Fruit fly (Drosophila melanogaster) whole organism, pupa: ENCODE measurements around the gene CG32547.

Experiments
- CG10348 ChIP-seq: fragments of 200-800 bp; sonication (Bioruptor generic); IDR thresholded peaks from 2 replicates; pipeline ENCODE4 v1.3.6; 2022; ENCODE audit warnings: missing biosample characterization, missing genetic modification characterization
- CG12605 ChIP-seq: fragments of 200-800 bp; sonication (Bioruptor generic); IDR thresholded peaks from 2 replicates; pipeline ENCODE4 v1.3.6; 2022; ENCODE audit warnings: missing biosample characterization, missing genetic modification characterization
- CG13204 ChIP-seq: fragments of 200-800 bp; sonication (Bioruptor generic); optimal IDR thresholded peaks from 2 replicates; lab custom pipeline; 2018; ENCODE audit warnings: missing biosample characterization, mild to moderate bottlenecking, missing genetic modification characterization, moderate library complexity
- CG14655 ChIP-seq: fragments of 200-800 bp; sonication (Bioruptor generic); optimal IDR thresholded peaks from 3 replicates; lab custom pipeline; 2017; ENCODE audit warnings: mild to moderate bottlenecking, missing biosample characterization, missing genetic modification reagents, missing genetic modification characterization
- CG15710 ChIP-seq: fragments of 200-800 bp; sonication (Bioruptor generic); optimal IDR thresholded peaks from 2 replicates; lab custom pipeline; 2018; ENCODE audit warnings: missing biosample characterization, mild to moderate bottlenecking, missing genetic modification characterization, moderate library complexity
- CG17806 ChIP-seq: fragments of 200-800 bp; sonication (Bioruptor generic); optimal IDR thresholded peaks from 2 replicates; lab custom pipeline; 2018; ENCODE audit warnings: missing biosample characterization, mild to moderate bottlenecking, missing genetic modification characterization, moderate library complexity
- CG32121 ChIP-seq: fragments of 200-800 bp; sonication (Bioruptor generic); IDR thresholded peaks from 2 replicates; pipeline ENCODE4 v1.3.6; 2022; ENCODE audit warnings: missing biosample characterization, missing genetic modification characterization
- CG34367 ChIP-seq: fragments of 200-800 bp; sonication (Bioruptor generic); optimal IDR thresholded peaks from 2 replicates; lab custom pipeline; 2018; ENCODE audit warnings: missing biosample characterization, mild to moderate bottlenecking, missing genetic modification characterization
- CG4496 ChIP-seq: fragments of 200-800 bp; sonication (Bioruptor generic); IDR thresholded peaks from 3 replicates; pipeline ENCODE4 v1.3.6; 2022; ENCODE audit warnings: missing biosample characterization, missing genetic modification characterization
- CG8159 ChIP-seq: fragments of 200-800 bp; sonication (Bioruptor generic); optimal IDR thresholded peaks from 3 replicates; lab custom pipeline; 2018; ENCODE audit warnings: missing biosample characterization, mild to moderate bottlenecking, missing genetic modification characterization, moderate library complexity
- CG8301 ChIP-seq: fragments of 200-800 bp; sonication (Bioruptor generic); optimal IDR thresholded peaks from 2 replicates; lab custom pipeline; 2018; ENCODE audit warnings: missing biosample characterization, mild to moderate bottlenecking, missing genetic modification characterization
- CG9948 ChIP-seq: fragments of 200-800 bp; sonication (Bioruptor generic); optimal IDR thresholded peaks from 2 replicates; lab custom pipeline; 2018; ENCODE audit warnings: missing biosample characterization, mild to moderate bottlenecking, missing genetic modification characterization, moderate library complexity
- D1 ChIP-seq: fragments of 200-800 bp; sonication (Bioruptor generic); optimal IDR thresholded peaks from 2 replicates; lab custom pipeline; 2018; ENCODE audit warnings: missing biosample characterization, mild to moderate bottlenecking, missing genetic modification characterization, moderate library complexity
- EcR ChIP-seq: fragments of 200-800 bp; sonication (Bioruptor generic); optimal IDR thresholded peaks from 3 replicates; lab custom pipeline; 2019; ENCODE audit warnings: missing biosample characterization, missing genetic modification characterization, mild to moderate bottlenecking, moderate library complexity, missing genetic modification reagents
- Ets98B ChIP-seq: fragments of 200-800 bp; sonication (Bioruptor generic); IDR thresholded peaks from 2 replicates; pipeline ENCODE4 v1.3.6; 2022; ENCODE audit warnings: missing biosample characterization, missing genetic modification characterization
- Pif1A ChIP-seq: fragments of 200-800 bp; sonication (Bioruptor generic); optimal IDR thresholded peaks from 3 replicates; lab custom pipeline; 2016; ENCODE audit warnings: missing biosample characterization, missing genetic modification characterization
- Pif1B ChIP-seq: fragments of 200-800 bp; sonication (Bioruptor generic); optimal IDR thresholded peaks from 3 replicates; lab custom pipeline; 2016; ENCODE audit warnings: missing biosample characterization, missing genetic modification characterization
- Snoo ChIP-seq: fragments of 200-800 bp; sonication (Bioruptor generic); optimal IDR thresholded peaks from 3 replicates; lab custom pipeline; 2017; ENCODE audit warnings: missing biosample characterization, mild to moderate bottlenecking, missing genetic modification characterization, inconsistent platforms
- fd96Ca ChIP-seq: fragments of 200-800 bp; sonication (Bioruptor generic); IDR thresholded peaks from 3 replicates; pipeline ENCODE4 v1.3.6; 2022; ENCODE audit warnings: missing biosample characterization, missing genetic modification characterization
- gl ChIP-seq: fragments of 200-800 bp; sonication (Bioruptor generic); optimal IDR thresholded peaks from 2 replicates; lab custom pipeline; 2018; ENCODE audit warnings: missing biosample characterization, mild to moderate bottlenecking, missing genetic modification characterization
- rn ChIP-seq: fragments of 200-800 bp; sonication (Bioruptor generic); IDR thresholded peaks from 2 replicates; pipeline ENCODE4 v1.3.6; 2022; ENCODE audit warnings: missing biosample characterization, missing genetic modification characterization

CG32547 gene

dm6 chrX:18483261-18484218 is 4.3 kb upstream of the CG32547 start, which contains the start of gene Hayan:
TSS of gene Hayan (minus strand) at chrX:18483772.
- peak; percentile 57 for TF ChIP-seq Pif1A (GFP tag; lab: Kevin White, UChicago)
- peak; percentile 30 for TF ChIP-seq EcR (GFP tag; lab: Kevin White, UChicago)
- peak; percentile 64; the same call in 2 of the 3 replicates for TF ChIP-seq CG4496 (GFP tag; lab: Robert Waterston, UW)
- peak; percentile 44 for TF ChIP-seq CG14655 (GFP tag; lab: Kevin White, UChicago)
- TF ChIP-seq Snoo, result peak; percentile 25
- TF ChIP-seq CG9948, result no peak
- TF ChIP-seq Pif1B (GFP tag; lab: Kevin White, UChicago), result peak; percentile 55
- TF ChIP-seq Ets98B (GFP tag; lab: Robert Waterston, UW), result peak; percentile 46; the same call in 1 of the 2 replicates
- TF ChIP-seq CG17806 (tag; lab: Kevin White, UChicago), result no peak
- TF ChIP-seq CG34367 (tag; lab: Kevin White, UChicago), result peak; percentile 3
- TF ChIP-seq CG12605 (GFP tag; lab: Robert Waterston, UW), result peak; percentile 60; the same call in 1 of the 2 replicates
- peak; percentile 49 for TF ChIP-seq CG8159 (tag; lab: Kevin White, UChicago)
- peak; percentile 17 for TF ChIP-seq CG15710 (tag; lab: Kevin White, UChicago)
- TF ChIP-seq fd96Ca (GFP tag; lab: Robert Waterston, UW), result 0 out of 3 replicates have a peak, but pooled peaks have one; percentile 44
- peak; percentile 58 for TF ChIP-seq gl (tag; lab: Kevin White, UChicago)
- no peak for TF ChIP-seq D1 (tag; lab: Kevin White, UChicago)
- peak; percentile 69 for TF ChIP-seq CG13204 (GFP tag; lab: Kevin White, UChicago)
- no peak for TF ChIP-seq rn (GFP tag; lab: Robert Waterston, UW)
- TF ChIP-seq CG32121 (GFP tag; lab: Robert Waterston, UW), result 0 out of 2 replicates have a peak, but pooled peaks have one; percentile 32
- no peak for TF ChIP-seq CG10348 (GFP tag; lab: Robert Waterston, UW)
- TF ChIP-seq CG8301 (tag; lab: Kevin White, UChicago), result no peak

DNA sequence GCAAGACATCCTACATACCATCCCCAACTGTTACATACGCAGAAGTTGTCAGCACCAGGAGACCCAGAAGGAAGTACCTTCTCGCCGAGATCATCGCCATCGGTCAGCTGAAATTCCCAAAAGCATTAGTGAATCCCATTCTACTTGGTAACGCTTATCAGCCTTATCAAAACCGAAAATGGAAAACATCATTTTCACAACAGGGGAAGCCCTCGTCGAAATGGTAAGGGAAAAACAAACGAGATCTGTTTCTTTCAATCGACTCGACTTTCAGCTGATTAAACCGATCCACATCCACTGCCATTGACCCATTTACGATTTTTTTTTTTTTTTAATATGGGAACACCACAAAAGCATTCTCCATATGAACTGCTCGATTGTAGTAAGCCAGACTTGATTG is 3.2 kb upstream of the CG32547 start:
- TF ChIP-seq D1 (tag; lab: Kevin White, UChicago), result no peak
- no peak for TF ChIP-seq CG8159 (tag; lab: Kevin White, UChicago)
- TF ChIP-seq CG14655 (GFP tag; lab: Kevin White, UChicago), result no peak
- TF ChIP-seq CG10348 (GFP tag; lab: Robert Waterston, UW), result no peak
- TF ChIP-seq CG9948, result no peak
- no peak for TF ChIP-seq Ets98B (GFP tag; lab: Robert Waterston, UW)
- TF ChIP-seq CG15710 (tag; lab: Kevin White, UChicago), result no peak
- no peak for TF ChIP-seq CG12605 (GFP tag; lab: Robert Waterston, UW)
- no peak for TF ChIP-seq rn (GFP tag; lab: Robert Waterston, UW)
- no peak for TF ChIP-seq CG8301 (tag; lab: Kevin White, UChicago)
- TF ChIP-seq EcR (GFP tag; lab: Kevin White, UChicago), result no peak
- TF ChIP-seq CG17806 (tag; lab: Kevin White, UChicago), result no peak
- TF ChIP-seq fd96Ca (GFP tag; lab: Robert Waterston, UW), result no peak
- no peak for TF ChIP-seq CG4496 (GFP tag; lab: Robert Waterston, UW)

- TF ChIP-seq Snoo (no peak), fd96Ca (GFP tag; lab: Robert Waterston, UW) (no peak), Pif1A (GFP tag; lab: Kevin White, UChicago) (no peak), Pif1B (GFP tag; lab: Kevin White, UChicago) (no peak)
Observed at dm6 chrX:18467881-18468280, 11.4 kb downstream of the CG32547 start.

dm6 chrX:18460318-18460717 is 19.0 kb downstream of the CG32547 start, which contains the start of gene CG43843:
TSS of gene CG43843 (minus strand) at chrX:18460418.
- TF ChIP-seq Ets98B (GFP tag; lab: Robert Waterston, UW) (no peak), CG9948 (no peak), CG15710 (tag; lab: Kevin White, UChicago) (no peak)

DNA sequence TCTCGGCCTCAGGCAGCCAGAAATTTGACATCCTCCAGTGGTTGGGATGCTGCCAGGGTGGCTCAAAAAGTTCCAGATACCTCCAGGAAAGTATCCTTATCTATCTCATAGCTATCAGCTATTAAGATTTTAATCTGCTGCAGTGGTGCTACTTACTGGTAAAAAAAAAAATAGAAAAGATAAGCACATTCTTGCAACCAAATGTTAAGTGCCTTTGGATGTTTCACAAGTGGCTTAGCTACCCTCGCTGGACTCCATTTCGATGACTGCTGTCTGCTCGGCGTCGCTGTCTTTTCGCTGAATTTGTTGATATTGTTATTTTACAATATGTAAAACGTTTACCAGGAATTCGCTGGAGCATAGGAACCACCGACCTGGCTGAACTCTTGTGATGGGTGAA is 26.6 kb downstream of the CG32547 start:
- TF ChIP-seq CG14655 (GFP tag; lab: Kevin White, UChicago) (no peak), D1 (tag; lab: Kevin White, UChicago) (no peak), CG32121 (GFP tag; lab: Robert Waterston, UW) (no peak), CG12605 (GFP tag; lab: Robert Waterston, UW) (no peak), rn (GFP tag; lab: Robert Waterston, UW) (no peak), Pif1A (GFP tag; lab: Kevin White, UChicago) (no peak), CG10348 (GFP tag; lab: Robert Waterston, UW) (no peak), CG17806 (tag; lab: Kevin White, UChicago) (no peak), CG13204 (GFP tag; lab: Kevin White, UChicago) (no peak), CG8159 (tag; lab: Kevin White, UChicago) (no peak), Ets98B (GFP tag; lab: Robert Waterston, UW) (no peak), Snoo (no peak), CG9948 (no peak)
